Fruit fly (Drosophila melanogaster): ENCODE data around the gene Arc42.

The Arc42 gene

DNA sequence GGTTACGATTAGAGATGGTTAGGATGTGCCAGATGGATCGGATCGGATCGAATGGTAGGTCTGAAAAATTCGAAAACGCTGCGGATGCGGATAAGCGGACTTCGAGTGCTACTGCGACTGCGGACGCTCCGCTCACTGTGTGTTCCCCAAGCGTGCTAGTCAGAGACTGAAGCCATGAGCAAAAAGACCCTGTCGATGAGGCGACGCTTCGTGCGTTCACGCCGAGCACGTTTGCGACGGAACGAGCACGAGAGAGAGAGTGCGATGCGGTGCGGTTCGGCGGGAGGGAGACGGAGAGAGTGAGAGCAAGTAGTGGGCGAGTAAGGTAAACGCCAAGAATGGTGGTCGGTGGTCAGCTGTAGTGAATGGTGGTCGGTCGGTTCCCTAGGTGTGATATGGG, 40.9 kb upstream of the Arc42 start, which contains the start of gene bnl (continued):
- peak; percentile 20 for TF ChIP-seq Eip75B (GFP tag; optimal IDR thresholded peaks at IDR 0.05)
- TF ChIP-seq CG34406 (GFP tag; optimal IDR thresholded peaks at IDR 0.05): no peak
- no peak for TF ChIP-seq dac (GFP tag; optimal IDR thresholded peaks at IDR 0.05)
- TF ChIP-seq svp (GFP tag): peak; percentile 80
- peak; percentile 69 for TF ChIP-seq Sox102F (GFP tag; optimal IDR thresholded peaks at IDR 0.05)
- TF ChIP-seq Lpt (GFP tag; optimal IDR thresholded peaks at IDR 0.05): no peak
- peak; percentile 28 for TF ChIP-seq pdm3 (GFP tag; optimal IDR thresholded peaks at IDR 0.05)
- peak; percentile 80 for TF ChIP-seq CG6163 (GFP tag; IDR thresholded peaks at IDR 0.05)
- TF ChIP-seq Blimp-1 (GFP tag; optimal IDR thresholded peaks at IDR 0.05): no peak
- TF ChIP-seq salr (GFP tag; optimal IDR thresholded peaks at IDR 0.05): peak in 1 of 2 experiments; percentile 22
- peak; percentile 6 for TF ChIP-seq CG11762 (GFP tag; optimal IDR thresholded peaks at IDR 0.05; ENCODE audit: insufficient read depth)
- TF ChIP-seq Hr4 (GFP tag; optimal IDR thresholded peaks at IDR 0.05): no peak
- peak; percentile 82 for TF ChIP-seq Eip78C (GFP tag)
- peak; percentile 31 for TF ChIP-seq CG16779 (tag; optimal IDR thresholded peaks at IDR 0.05)
- peak; percentile 67 for TF ChIP-seq CG3919 (GFP tag; optimal IDR thresholded peaks at IDR 0.05)
- no peak for TF ChIP-seq CG8319 (GFP tag; optimal IDR thresholded peaks at IDR 0.05)
- no peak for TF ChIP-seq Eip93F (GFP tag; optimal IDR thresholded peaks at IDR 0.05)
- peak; percentile 82 for TF ChIP-seq eg (GFP tag; IDR thresholded peaks at IDR 0.05)
- TF ChIP-seq CG6808 (GFP tag; optimal IDR thresholded peaks at IDR 0.05): no peak
- no peak for TF ChIP-seq CG6854 (GFP tag; optimal IDR thresholded peaks at IDR 0.05)
- TF ChIP-seq spab (GFP tag; optimal IDR thresholded peaks at IDR 0.05): no peak
- peak; percentile 54 for TF ChIP-seq CG6276 (GFP tag; optimal IDR thresholded peaks at IDR 0.05)
- no peak; the same call in 1 of the 2 replicates for TF ChIP-seq CG11294 (GFP tag; IDR thresholded peaks at IDR 0.05)
- TF ChIP-seq ss (GFP tag; optimal IDR thresholded peaks at IDR 0.05): peak in 1 of 2 experiments; percentile 63
- no peak for TF ChIP-seq fd85E (GFP tag; optimal IDR thresholded peaks at IDR 0.05)
- TF ChIP-seq vri (GFP tag; optimal IDR thresholded peaks at IDR 0.05): peak; percentile 51
- TF ChIP-seq CG8119 (GFP tag; IDR thresholded peaks at IDR 0.05): peak; percentile 61; the same call in 1 of the 3 replicates
- no peak for TF ChIP-seq Ets21C (GFP tag; optimal IDR thresholded peaks at IDR 0.05)
- TF ChIP-seq CG4318 (GFP tag; optimal IDR thresholded peaks at IDR 0.05): no peak
- peak; percentile 34 for TF ChIP-seq CG32006 (GFP tag; optimal IDR thresholded peaks at IDR 0.05)
- no peak for TF ChIP-seq Ets96B (tag; optimal IDR thresholded peaks at IDR 0.05)
- no peak for TF ChIP-seq CG3032 (tag; optimal IDR thresholded peaks at IDR 0.05)
- TF ChIP-seq CG7368 (GFP tag; optimal IDR thresholded peaks at IDR 0.05): peak; percentile 52
- TF ChIP-seq dsx (GFP tag; optimal IDR thresholded peaks at IDR 0.05; ENCODE audit: poor library complexity, severe bottlenecking): peak; percentile 67
- TF ChIP-seq Sox15 (GFP tag; optimal IDR thresholded peaks at IDR 0.05): no peak
- peak; percentile 35 for TF ChIP-seq Met (GFP tag; optimal IDR thresholded peaks at IDR 0.05)
- no peak for TF ChIP-seq fd59A (GFP tag; optimal IDR thresholded peaks at IDR 0.05)
- no peak for TF ChIP-seq CG11902 (GFP tag; optimal IDR thresholded peaks at IDR 0.05)
- TF ChIP-seq achi (GFP tag; optimal IDR thresholded peaks at IDR 0.05): peak; percentile 42
- TF ChIP-seq lz (GFP tag; optimal IDR thresholded peaks at IDR 0.05): no peak

DNA sequence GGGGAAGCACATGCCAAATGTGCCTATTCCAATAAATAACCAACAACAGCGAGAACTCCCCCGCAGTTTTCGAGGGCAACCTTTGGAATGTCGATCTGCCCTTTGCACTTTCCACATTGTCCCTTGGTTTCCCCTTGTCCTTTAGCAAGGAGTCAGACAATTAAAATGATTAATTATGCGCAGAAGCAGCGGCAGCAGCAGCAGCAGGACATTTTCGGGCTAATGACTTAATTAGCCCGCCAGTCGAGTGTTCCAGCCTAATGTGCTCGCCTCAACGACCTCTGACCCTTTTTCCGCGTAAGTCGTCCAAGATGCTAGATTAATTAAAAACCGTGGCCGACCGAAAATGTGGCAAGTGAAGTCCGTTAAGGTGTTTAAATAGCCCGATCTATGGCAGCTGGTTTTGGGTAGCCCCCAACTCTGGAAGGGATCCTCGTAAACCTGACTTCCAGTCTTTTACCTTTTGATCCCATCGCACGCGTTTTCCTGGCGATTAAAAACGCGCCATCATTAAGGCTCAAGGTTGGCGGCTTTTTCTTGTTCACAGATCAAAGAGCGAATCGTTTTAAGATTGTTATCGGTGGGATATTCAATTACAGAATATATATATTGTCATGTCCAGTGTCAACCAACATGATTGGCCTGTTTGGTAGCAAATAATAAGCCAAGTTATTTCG, 38.5 kb upstream of the Arc42 start:
- TF ChIP-seq CG15336 (GFP tag; IDR thresholded peaks at IDR 0.05) (no peak), CG9139 (GFP tag; optimal IDR thresholded peaks at IDR 0.05) (no peak), svp (GFP tag) (no peak), CG16779 (tag; optimal IDR thresholded peaks at IDR 0.05) (no peak), salr (GFP tag; optimal IDR thresholded peaks at IDR 0.05) (no peak), Hr4 (GFP tag; optimal IDR thresholded peaks at IDR 0.05) (no peak), Sox102F (GFP tag; optimal IDR thresholded peaks at IDR 0.05) (no peak), CG11762 (GFP tag; optimal IDR thresholded peaks at IDR 0.05; ENCODE audit: insufficient read depth) (no peak), Smox (GFP tag; optimal IDR thresholded peaks at IDR 0.05) (no peak), Eip93F (GFP tag; optimal IDR thresholded peaks at IDR 0.05) (no peak), CG4318 (GFP tag; optimal IDR thresholded peaks at IDR 0.05) (no peak), esn (GFP tag; optimal IDR thresholded peaks at IDR 0.05) (no peak), Sox15 (GFP tag; optimal IDR thresholded peaks at IDR 0.05) (no peak)
